Worm (Caenorhabditis elegans) whole organism, L1 larva: ENCODE data around the gene T08B1.4.
A peak's percentile ranks its signal among the peaks of the same experiment; 100 is the strongest.

ENCODE experiments used
- C04F5.9 ChIP-seq: sonication (generic microtip); optimal IDR thresholded peaks from 2 replicates; lab custom pipeline; 2016; ENCODE audit warnings: missing genetic modification characterization, missing compliant biosample characterization
- C16A3.4 ChIP-seq: fragments of 150-350 bp; optimal IDR thresholded peaks from 2 replicates; lab custom pipeline; 2014; ENCODE audit warnings: missing biosample characterization, missing genetic modification characterization
- C34B4.2 ChIP-seq: sonication (generic microtip); optimal IDR thresholded peaks from 2 replicates; lab custom pipeline; 2017; ENCODE audit warnings: mild to moderate bottlenecking, missing genetic modification characterization, missing compliant biosample characterization
- Y116A8C.19 ChIP-seq: sonication (generic microtip); optimal IDR thresholded peaks from 2 replicates; lab custom pipeline; 2016; ENCODE audit warnings: missing compliant biosample characterization, missing genetic modification characterization, borderline replicate concordance
- aha-1 ChIP-seq: fragments of 150-350 bp; optimal IDR thresholded peaks from 2 replicates; lab custom pipeline; 2014; ENCODE audit warnings: missing biosample characterization, missing genetic modification characterization
- alr-1 ChIP-seq: fragments of 200-800 bp; sonication (Bioruptor generic); optimal IDR thresholded peaks from 2 replicates; lab custom pipeline; 2018; ENCODE audit warnings: borderline replicate concordance, mild to moderate bottlenecking, missing genetic modification characterization, missing compliant biosample characterization
- aly-2 ChIP-seq: fragments of 150-350 bp; optimal IDR thresholded peaks from 2 replicates; lab custom pipeline; 2014; ENCODE audit warnings: missing biosample characterization, missing genetic modification characterization
- ceh-63 ChIP-seq: fragments of 200-800 bp; sonication (Bioruptor generic); optimal IDR thresholded peaks from 2 replicates; lab custom pipeline; 2018; ENCODE audit warnings: mild to moderate bottlenecking, missing genetic modification characterization, missing compliant biosample characterization
- ceh-8 ChIP-seq: fragments of 200-800 bp; sonication (Bioruptor generic); optimal IDR thresholded peaks from 2 replicates; lab custom pipeline; 2018; ENCODE audit warnings: mild to moderate bottlenecking, missing genetic modification characterization, moderate library complexity, missing compliant biosample characterization
- ceh-82 ChIP-seq, 3 experiments: fragments of 150-350 bp in 1 of 3; sonication (generic microtip) in 2 of 3; optimal IDR thresholded peaks; 2 replicates each; lab custom pipeline; 2014 to 2017; ENCODE audit warnings: missing biosample characterization in 3 of 3, missing genetic modification characterization in 3 of 3
- ceh-88 ChIP-seq: fragments of 200-800 bp; sonication (Bioruptor generic); IDR thresholded peaks from 2 replicates; pipeline ENCODE4 v1.3.6; 2022; ENCODE audit warnings: missing genetic modification characterization, missing compliant biosample characterization
- ceh-90 ChIP-seq: sonication (generic microtip); optimal IDR thresholded peaks from 2 replicates; lab custom pipeline; 2016; ENCODE audit warnings: missing genetic modification characterization, missing compliant biosample characterization
- efl-3 ChIP-seq: fragments of 200-800 bp; sonication (Bioruptor generic); optimal IDR thresholded peaks from 2 replicates; lab custom pipeline; 2018; ENCODE audit warnings: mild to moderate bottlenecking, missing genetic modification characterization, missing compliant biosample characterization
- elt-2 ChIP-seq: sonication (generic microtip); optimal IDR thresholded peaks from 2 replicates; lab custom pipeline; 2016; ENCODE audit warnings: missing genetic modification characterization, mild to moderate bottlenecking, inconsistent platforms, missing compliant biosample characterization, missing genetic modification reagents
- elt-3 ChIP-seq, 6 experiments: fragments of 150-350 bp in 1 of 6; sonication (generic microtip); optimal IDR thresholded peaks; 2 replicates each; lab custom pipeline; 2017 to 2018; ENCODE audit warnings: missing biosample characterization in 6 of 6, missing genetic modification characterization in 6 of 6, inconsistent platforms in 1 of 6
- fkh-4 ChIP-seq: sonication (generic microtip); optimal IDR thresholded peaks from 2 replicates; lab custom pipeline; 2016; ENCODE audit warnings: missing compliant biosample characterization, missing genetic modification characterization, borderline replicate concordance
- hlh-17 ChIP-seq: fragments of 200-800 bp; sonication (Bioruptor generic); optimal IDR thresholded peaks from 2 replicates; lab custom pipeline; 2018; ENCODE audit warnings: missing genetic modification characterization, mild to moderate bottlenecking, missing compliant biosample characterization, moderate library complexity, borderline replicate concordance
- hlh-4 ChIP-seq: sonication (generic microtip); optimal IDR thresholded peaks from 2 replicates; lab custom pipeline; 2016; ENCODE audit warnings: mild to moderate bottlenecking, missing genetic modification characterization, missing compliant biosample characterization
- hpl-2 ChIP-seq: fragments of 150-350 bp; optimal IDR thresholded peaks from 2 replicates; lab custom pipeline; 2014; ENCODE audit warnings: missing biosample characterization, missing genetic modification reagents, missing genetic modification characterization
- irx-1 ChIP-seq: sonication (generic microtip); optimal IDR thresholded peaks from 2 replicates; lab custom pipeline; 2016; ENCODE audit warnings: missing genetic modification characterization, missing compliant biosample characterization
- jun-1 ChIP-seq: fragments of 150-350 bp; optimal IDR thresholded peaks from 2 replicates; lab custom pipeline; 2014; ENCODE audit warnings: missing biosample characterization, missing genetic modification reagents, missing genetic modification characterization
- lin-13 ChIP-seq: fragments of 150-350 bp; optimal IDR thresholded peaks from 2 replicates; lab custom pipeline; 2014; ENCODE audit warnings: missing biosample characterization, missing genetic modification reagents, missing genetic modification characterization
- lin-14 ChIP-seq: fragments of 200-800 bp; sonication (Bioruptor generic); optimal IDR thresholded peaks from 2 replicates; lab custom pipeline; 2018; ENCODE audit warnings: mild to moderate bottlenecking, missing genetic modification characterization, moderate library complexity, missing compliant biosample characterization
- lin-15B ChIP-seq: fragments of 150-350 bp; sonication (generic microtip); optimal IDR thresholded peaks from 3 replicates; lab custom pipeline; 2014; ENCODE audit warnings: missing biosample characterization, missing genetic modification characterization
- lin-35 ChIP-seq, 2 experiments: fragments of 150-350 bp; optimal IDR thresholded peaks; 2 replicates each; lab custom pipeline; 2014; ENCODE audit warnings: missing biosample characterization in 2 of 2, missing genetic modification characterization in 2 of 2, missing genetic modification reagents in 2 of 2
- lin-39 ChIP-seq: fragments of 150-350 bp; optimal IDR thresholded peaks from 2 replicates; lab custom pipeline; 2014; ENCODE audit warnings: missing biosample characterization, missing genetic modification reagents, missing genetic modification characterization
- mef-2 ChIP-seq: fragments of 150-350 bp; optimal IDR thresholded peaks from 2 replicates; lab custom pipeline; 2014; ENCODE audit warnings: missing biosample characterization, missing genetic modification characterization
- mep-1 ChIP-seq: fragments of 150-350 bp; optimal IDR thresholded peaks from 2 replicates; lab custom pipeline; 2014; ENCODE audit warnings: missing biosample characterization, missing genetic modification characterization
- nhr-11 ChIP-seq: fragments of 150-350 bp; optimal IDR thresholded peaks from 2 replicates; lab custom pipeline; 2014; ENCODE audit warnings: missing biosample characterization, missing genetic modification characterization
- nhr-12 ChIP-seq: sonication (generic microtip); optimal IDR thresholded peaks from 2 replicates; lab custom pipeline; 2017; ENCODE audit warnings: missing biosample characterization, missing genetic modification characterization
- nhr-19 ChIP-seq: fragments of 200-800 bp; sonication (Bioruptor generic); conservative IDR thresholded peaks from 2 replicates; pipeline ENCODE4 v1.3.6; 2022; ENCODE audit warnings: missing genetic modification characterization, missing compliant biosample characterization
- nhr-20 ChIP-seq: sonication (generic microtip); optimal IDR thresholded peaks from 2 replicates; lab custom pipeline; 2016; ENCODE audit warnings: mild to moderate bottlenecking, missing genetic modification characterization, missing compliant biosample characterization
- nhr-237 ChIP-seq: fragments of 150-350 bp; optimal IDR thresholded peaks from 2 replicates; lab custom pipeline; 2014; ENCODE audit warnings: missing biosample characterization, missing genetic modification characterization
- nhr-28 ChIP-seq: fragments of 150-350 bp; optimal IDR thresholded peaks from 2 replicates; lab custom pipeline; 2014; ENCODE audit warnings: missing biosample characterization, missing genetic modification characterization
- nhr-71 ChIP-seq: sonication (generic microtip); optimal IDR thresholded peaks from 2 replicates; lab custom pipeline; 2016; ENCODE audit warnings: mild to moderate bottlenecking, missing genetic modification characterization, moderate library complexity, missing compliant biosample characterization
- nhr-76 ChIP-seq: sonication (generic microtip); optimal IDR thresholded peaks from 2 replicates; lab custom pipeline; 2017; ENCODE audit warnings: missing biosample characterization, missing genetic modification characterization
- nhr-77 ChIP-seq: fragments of 150-350 bp; optimal IDR thresholded peaks from 2 replicates; lab custom pipeline; 2014; ENCODE audit warnings: missing biosample characterization, missing genetic modification characterization
- nhr-84 ChIP-seq: sonication (generic microtip); optimal IDR thresholded peaks from 2 replicates; lab custom pipeline; 2017; ENCODE audit warnings: missing biosample characterization, missing genetic modification characterization
- nhr-85 ChIP-seq: sonication (generic microtip); peaks from one replicate; lab custom pipeline; 2016; ENCODE audit warnings: missing genetic modification characterization, inconsistent platforms, missing compliant biosample characterization
- nhr-90 ChIP-seq: sonication (generic microtip); optimal IDR thresholded peaks from 2 replicates; lab custom pipeline; 2016; ENCODE audit warnings: mild to moderate bottlenecking, missing genetic modification characterization, missing compliant biosample characterization; ENCODE audit not compliant: poor library complexity
- pag-3 ChIP-seq: sonication (generic microtip); optimal IDR thresholded peaks from 2 replicates; lab custom pipeline; 2017; ENCODE audit warnings: missing genetic modification characterization, mild to moderate bottlenecking, missing compliant biosample characterization, antibody characterized with exemption, borderline replicate concordance; ENCODE audit not compliant: insufficient read depth
- pqm-1 ChIP-seq: sonication (generic microtip); optimal IDR thresholded peaks from 3 replicates; lab custom pipeline; 2017; ENCODE audit warnings: missing biosample characterization, missing genetic modification characterization
- snpc-4 ChIP-seq: fragments of 150-350 bp; optimal IDR thresholded peaks from 2 replicates; lab custom pipeline; 2014; ENCODE audit warnings: missing biosample characterization, missing genetic modification characterization
- sox-4 ChIP-seq: sonication (generic microtip); optimal IDR thresholded peaks from 2 replicates; lab custom pipeline; 2016; ENCODE audit warnings: missing genetic modification characterization, missing compliant biosample characterization
- tlp-1 ChIP-seq: fragments of 150-350 bp; optimal IDR thresholded peaks from 2 replicates; lab custom pipeline; 2014; ENCODE audit warnings: missing biosample characterization, missing genetic modification characterization
- unc-30 ChIP-seq: sonication (generic microtip); optimal IDR thresholded peaks from 2 replicates; lab custom pipeline; 2017; ENCODE audit warnings: missing biosample characterization, missing genetic modification characterization
- unc-62 ChIP-seq: fragments of 150-350 bp; optimal IDR thresholded peaks from 2 replicates; lab custom pipeline; 2014; ENCODE audit warnings: missing biosample characterization, missing genetic modification reagents, missing genetic modification characterization
- vab-15 ChIP-seq: sonication (generic microtip); optimal IDR thresholded peaks from 2 replicates; lab custom pipeline; 2017; ENCODE audit warnings: missing genotype, mild to moderate bottlenecking, missing genetic modification characterization, missing compliant biosample characterization
- zip-4 ChIP-seq: fragments of 200-800 bp; sonication (Bioruptor generic); optimal IDR thresholded peaks from 2 replicates; lab custom pipeline; 2018; ENCODE audit warnings: mild to moderate bottlenecking, missing genetic modification characterization, moderate library complexity, missing compliant biosample characterization

The T08B1.4 gene

ce11 chrV:1998358-1998757 is 19.3 kb downstream of the T08B1.4 start:
- peak in 3 of 6 experiments; percentile 32 to 56 (median 37) for TF ChIP-seq elt-3 (tag; optimal IDR thresholded peaks at IDR 0.05; lab: Kevin White, UChicago)
- TF ChIP-seq lin-39 (tag; lab: Kevin White, UChicago) = no peak
- TF ChIP-seq nhr-71 (tag; lab: Kevin White, UChicago) = peak; percentile 2
- no peak for TF ChIP-seq nhr-84
- TF ChIP-seq fkh-4 = no peak
- no peak for TF ChIP-seq nhr-12
- TF ChIP-seq nhr-77 (tag; lab: Kevin White, UChicago) = no peak
- TF ChIP-seq snpc-4 = no peak
- TF ChIP-seq aha-1 (tag; lab: Kevin White, UChicago) = no peak
- TF ChIP-seq irx-1 (tag; lab: Kevin White, UChicago) = no peak
- TF ChIP-seq lin-13 (GFP tag; lab: Kevin White, UChicago) = no peak
- no peak for TF ChIP-seq mep-1 (tag; lab: Kevin White, UChicago)
- TF ChIP-seq nhr-11 (tag; lab: Kevin White, UChicago) = no peak
- peak; percentile 49 for TF ChIP-seq lin-14 (GFP tag; lab: Kevin White, UChicago)
- TF ChIP-seq tlp-1 = no peak
- no peak for TF ChIP-seq C04F5.9
- TF ChIP-seq unc-30 (tag; lab: Kevin White, UChicago) = no peak
- no peak for TF ChIP-seq efl-3 (GFP tag; lab: Kevin White, UChicago)
- TF ChIP-seq nhr-237 (tag; lab: Kevin White, UChicago) = no peak
- no peak for TF ChIP-seq nhr-19 (GFP tag; lab: Robert Waterston, UW)
- TF ChIP-seq C16A3.4 (tag; lab: Kevin White, UChicago) = no peak
- TF ChIP-seq alr-1 (tag; lab: Kevin White, UChicago) = no peak
- no peak for TF ChIP-seq ceh-8 (GFP tag; lab: Kevin White, UChicago)
- TF ChIP-seq ceh-90 (tag; lab: Kevin White, UChicago) = no peak
- TF ChIP-seq lin-15B (tag; lab: Kevin White, UChicago) = no peak
- TF ChIP-seq nhr-28 (tag; lab: Kevin White, UChicago) = no peak
- no peak for TF ChIP-seq nhr-76
- no peak for TF ChIP-seq C34B4.2
- TF ChIP-seq elt-2 (tag; lab: Kevin White, UChicago) = peak; percentile 45
- no peak for TF ChIP-seq sox-4 (tag; lab: Kevin White, UChicago)
- no peak for TF ChIP-seq ceh-82 (tag; optimal IDR thresholded peaks at IDR 0.05; lab: Kevin White, UChicago)
- no peak for TF ChIP-seq pag-3 (tag; lab: Kevin White, UChicago)
- TF ChIP-seq unc-62 = no peak
- TF ChIP-seq hlh-4 (tag; lab: Kevin White, UChicago) = no peak
- no peak for TF ChIP-seq mef-2 (tag; lab: Kevin White, UChicago)
- TF ChIP-seq hpl-2 (GFP tag; lab: Kevin White, UChicago) = no peak
- no peak for TF ChIP-seq ceh-88 (GFP tag; lab: Robert Waterston, UW)
- no peak for TF ChIP-seq Y116A8C.19 (tag; lab: Kevin White, UChicago)
- no peak for TF ChIP-seq vab-15 (tag; lab: Kevin White, UChicago)
- no peak for TF ChIP-seq ceh-63 (GFP tag; lab: Kevin White, UChicago)
- TF ChIP-seq nhr-20 (tag; lab: Kevin White, UChicago) = peak; percentile 19
- TF ChIP-seq zip-4 (GFP tag; lab: Kevin White, UChicago) = no peak

ce11 chrV:1999531-2000094 is 20.5 kb downstream of the T08B1.4 start, which contains the start of gene alh-5:
TSS of gene alh-5 (minus strand) at chrV:1999581.
- TF ChIP-seq elt-2 (tag; lab: Kevin White, UChicago) = peak; percentile 58
- peak in 1 of 6 experiments; percentile 69 for TF ChIP-seq elt-3 (tag; optimal IDR thresholded peaks at IDR 0.05; lab: Kevin White, UChicago)
- TF ChIP-seq nhr-19 (GFP tag; lab: Robert Waterston, UW) = no peak
- no peak for TF ChIP-seq sox-4 (tag; lab: Kevin White, UChicago)
- TF ChIP-seq pqm-1 (tag; lab: Kevin White, UChicago) = no peak
- TF ChIP-seq aly-2 = no peak
- no peak for TF ChIP-seq mep-1 (tag; lab: Kevin White, UChicago)
- no peak for TF ChIP-seq nhr-85
- TF ChIP-seq nhr-90 (tag; lab: Kevin White, UChicago) = peak; percentile 40
- no peak for TF ChIP-seq fkh-4
- peak in 1 of 2 experiments; percentile 22 for TF ChIP-seq lin-35 (GFP tag; optimal IDR thresholded peaks at IDR 0.05; lab: Kevin White, UChicago)
- TF ChIP-seq hlh-17 (GFP tag; lab: Kevin White, UChicago) = no peak
- peak; percentile 3 for TF ChIP-seq jun-1 (tag; lab: Kevin White, UChicago)
- peak; percentile 71 for TF ChIP-seq lin-14 (GFP tag; lab: Kevin White, UChicago)
- peak; percentile 51 for TF ChIP-seq nhr-20 (tag; lab: Kevin White, UChicago)
- TF ChIP-seq, all 84 proteins: peak for 7
